In the genomic region with DNA sequence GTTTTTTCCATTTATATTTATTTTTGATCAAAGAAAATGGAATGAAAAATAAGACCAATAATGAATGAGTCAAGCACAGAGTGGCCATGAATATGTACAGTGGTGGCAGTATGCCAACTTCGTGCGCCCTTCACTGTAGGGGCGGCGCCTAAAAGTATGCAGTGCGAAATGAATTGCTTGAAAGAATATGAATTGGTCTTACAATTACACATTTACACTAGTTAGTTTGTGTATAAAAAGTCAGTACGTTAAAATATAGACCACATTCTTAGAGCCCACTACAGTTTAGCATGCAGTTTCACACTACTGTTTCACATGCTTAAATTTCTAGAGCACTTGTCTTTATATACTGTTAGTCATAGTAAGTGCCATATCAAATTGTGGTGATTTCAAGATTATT, we compare ENCODE assay signal across 1 fruit fly cellular context.
TF ChIP-seq lines count a peak whose summit lies in the region.

No protein-coding gene starts in this region.

TF ChIP-seq in whole organism, embryonic, 481 proteins besides CTCF, POLR2A, EP300 and RAD21 (continued from another document and continues in another):
- TF ChIP-seq CG2129 (GFP tag; IDR thresholded peaks at IDR 0.05; lab: Robert Waterston, UW; ENCODE audit: partially characterized antibody) (no peak), CG2889 (GFP tag; IDR thresholded peaks at IDR 0.05; lab: Robert Waterston, UW) (no peak), CG2678 (tag; optimal IDR thresholded peaks at IDR 0.05; lab: Kevin White, UChicago) (no peak), dm (GFP tag; optimal IDR thresholded peaks at IDR 0.05; lab: Kevin White, UChicago) (no peak), Dip3 (GFP tag; optimal IDR thresholded peaks at IDR 0.05; lab: Kevin White, UChicago) (no peak), CG12744 (GFP tag; optimal IDR thresholded peaks at IDR 0.05; lab: Kevin White, UChicago) (no peak), Sox100B (GFP tag; optimal IDR thresholded peaks at IDR 0.05; lab: Kevin White, UChicago) (no peak), Kr (GFP tag; optimal IDR thresholded peaks at IDR 0.05; lab: Kevin White, UChicago) (no peak), E2f2 (GFP tag; IDR thresholded peaks at IDR 0.05; lab: Robert Waterston, UW) (no peak), Fer1 (GFP tag; optimal IDR thresholded peaks at IDR 0.05; lab: Kevin White, UChicago) (no peak), gem (tag; optimal IDR thresholded peaks at IDR 0.05; lab: Kevin White, UChicago) (no peak), gce (GFP tag; IDR thresholded peaks at IDR 0.05; lab: Robert Waterston, UW) (no peak), Elba2 (GFP tag; optimal IDR thresholded peaks at IDR 0.05; lab: Kevin White, UChicago) (no peak), CG8290 (GFP tag; optimal IDR thresholded peaks at IDR 0.05; lab: Kevin White, UChicago) (peak; percentile 54), CG8290 (tag; optimal IDR thresholded peaks at IDR 0.05; lab: Kevin White, UChicago) (peak in 1 of 2 experiments; percentile 61), zfh1 (GFP tag; IDR thresholded peaks at IDR 0.05; lab: Robert Waterston, UW) (no peak), Camta (GFP tag; optimal IDR thresholded peaks at IDR 0.05; lab: Kevin White, UChicago) (no peak), CG6683 (GFP tag; optimal IDR thresholded peaks at IDR 0.05; lab: Kevin White, UChicago) (no peak), CG3726 (GFP tag; IDR thresholded peaks at IDR 0.05; lab: Robert Waterston, UW) (no peak), CG11085 (GFP tag; IDR thresholded peaks at IDR 0.05; lab: Robert Waterston, UW) (no peak), CG11093 (GFP tag; IDR thresholded peaks at IDR 0.05; lab: Robert Waterston, UW) (no peak), danr (GFP tag; IDR thresholded peaks at IDR 0.05; lab: Robert Waterston, UW) (no peak), ems (GFP tag; optimal IDR thresholded peaks at IDR 0.05; lab: Kevin White, UChicago) (no peak), dysf (GFP tag; IDR thresholded peaks at IDR 0.05; lab: Robert Waterston, UW) (no peak), psq (GFP tag; optimal IDR thresholded peaks at IDR 0.05; lab: Kevin White, UChicago) (no peak), Dref (GFP tag; IDR thresholded peaks at IDR 0.05; lab: Robert Waterston, UW) (no peak), Dfd (GFP tag; optimal IDR thresholded peaks at IDR 0.05; lab: Kevin White, UChicago) (no peak), CG17359 (tag; optimal IDR thresholded peaks at IDR 0.05; lab: Kevin White, UChicago) (no peak), CG1529 (GFP tag; optimal IDR thresholded peaks at IDR 0.05; lab: Kevin White, UChicago) (no peak), CG6689 (GFP tag; IDR thresholded peaks at IDR 0.05; lab: Robert Waterston, UW) (no peak), nom (GFP tag; optimal IDR thresholded peaks at IDR 0.05; lab: Kevin White, UChicago) (no peak), BEAF-32 (GFP tag; optimal IDR thresholded peaks at IDR 0.05; lab: Kevin White, UChicago) (no peak), ato (GFP tag; IDR thresholded peaks at IDR 0.05; lab: Robert Waterston, UW; ENCODE audit: partially characterized antibody) (no peak), nau (GFP tag; optimal IDR thresholded peaks at IDR 0.05; lab: Kevin White, UChicago) (no peak), CG1233 (GFP tag; optimal IDR thresholded peaks at IDR 0.05; lab: Kevin White, UChicago) (peak; percentile 3), row (GFP tag; IDR thresholded peaks at IDR 0.05; lab: Robert Waterston, UW) (no peak), fd64A (GFP tag; optimal IDR thresholded peaks at IDR 0.05; lab: Kevin White, UChicago) (no peak), CG6813 (GFP tag; optimal IDR thresholded peaks at IDR 0.05; lab: Kevin White, UChicago) (no peak), scrt (GFP tag; optimal IDR thresholded peaks at IDR 0.05; lab: Kevin White, UChicago) (no peak), CG12659 (GFP tag; optimal IDR thresholded peaks at IDR 0.05; lab: Kevin White, UChicago) (peak; percentile 12), Usf (GFP tag; optimal IDR thresholded peaks at IDR 0.05; lab: Kevin White, UChicago) (no peak), CG15514 (GFP tag; optimal IDR thresholded peaks at IDR 0.05; lab: Kevin White, UChicago) (no peak), HHEX (GFP tag; optimal IDR thresholded peaks at IDR 0.05; lab: Kevin White, UChicago) (no peak), CG2875 (GFP tag; optimal IDR thresholded peaks at IDR 0.05; lab: Kevin White, UChicago) (no peak), CG16813 (GFP tag; IDR thresholded peaks at IDR 0.05; lab: Robert Waterston, UW; ENCODE audit: partially characterized antibody) (peak; percentile 38), sc (optimal IDR thresholded peaks at IDR 0.05; lab: Kevin White, UChicago) (no peak), sc (GFP tag; optimal IDR thresholded peaks at IDR 0.05; lab: Kevin White, UChicago) (no peak), CG5180 (GFP tag; optimal IDR thresholded peaks at IDR 0.05; lab: Kevin White, UChicago) (no peak), zen (tag; optimal IDR thresholded peaks at IDR 0.05; lab: Kevin White, UChicago) (peak; percentile 57), GATAe (GFP tag; conservative IDR thresholded peaks at IDR 0.05; lab: Robert Waterston, UW) (no peak), Gsc (GFP tag; IDR thresholded peaks at IDR 0.05; lab: Robert Waterston, UW) (no peak), grn (GFP tag; optimal IDR thresholded peaks at IDR 0.05; lab: Kevin White, UChicago) (no peak), Doc2 (GFP tag; IDR thresholded peaks at IDR 0.05; lab: Robert Waterston, UW) (no peak), eve (GFP tag; optimal IDR thresholded peaks at IDR 0.05; lab: Kevin White, UChicago) (no peak), ftz-f1 (GFP tag; optimal IDR thresholded peaks at IDR 0.05; lab: Kevin White, UChicago) (peak; percentile 98), CG7556 (GFP tag; optimal IDR thresholded peaks at IDR 0.05; lab: Kevin White, UChicago) (no peak), z (GFP tag; IDR thresholded peaks at IDR 0.05; lab: Robert Waterston, UW) (no peak), CG7372 (GFP tag; IDR thresholded peaks at IDR 0.05; lab: Robert Waterston, UW) (no peak), CG1602 (GFP tag; optimal IDR thresholded peaks at IDR 0.05; lab: Kevin White, UChicago) (no peak), schlank (tag; optimal IDR thresholded peaks at IDR 0.05; lab: Kevin White, UChicago) (no peak), Scr (GFP tag; IDR thresholded peaks at IDR 0.05; lab: Robert Waterston, UW; ENCODE audit: partially characterized antibody) (no peak), CG8359 (GFP tag; optimal IDR thresholded peaks at IDR 0.05; lab: Kevin White, UChicago; ENCODE audit: borderline replicate concordance) (no peak), oc (tag; optimal IDR thresholded peaks at IDR 0.05; lab: Kevin White, UChicago) (no peak), bsh (GFP tag; optimal IDR thresholded peaks at IDR 0.05; lab: Kevin White, UChicago) (no peak), CG4730 (GFP tag; IDR thresholded peaks at IDR 0.05; lab: Robert Waterston, UW) (no peak), toy (GFP tag; IDR thresholded peaks at IDR 0.05; lab: Robert Waterston, UW) (no peak), luna (GFP tag; optimal IDR thresholded peaks at IDR 0.05; lab: Kevin White, UChicago) (no peak), CG9817 (tag; optimal IDR thresholded peaks at IDR 0.05; lab: Kevin White, UChicago) (no peak), cad (GFP tag; optimal IDR thresholded peaks at IDR 0.05; lab: Kevin White, UChicago) (no peak), seq (GFP tag; IDR thresholded peaks at IDR 0.05; lab: Robert Waterston, UW) (no peak), Hmx (GFP tag; optimal IDR thresholded peaks at IDR 0.05; lab: Kevin White, UChicago) (no peak), yki (optimal IDR thresholded peaks at IDR 0.05; lab: Kevin White, UChicago) (no peak), B-H2 (GFP tag; optimal IDR thresholded peaks at IDR 0.05; lab: Kevin White, UChicago) (no peak), CG1603 (tag; optimal IDR thresholded peaks at IDR 0.05; lab: Kevin White, UChicago) (peak; percentile 20), Max (GFP tag; optimal IDR thresholded peaks at IDR 0.05; lab: Kevin White, UChicago) (no peak), wdn (GFP tag; IDR thresholded peaks at IDR 0.05; lab: Robert Waterston, UW) (no peak), lmd (GFP tag; IDR thresholded peaks at IDR 0.05; lab: Robert Waterston, UW) (no peak; the same call in 1 of the 2 replicates), knrl (GFP tag; IDR thresholded peaks at IDR 0.05; lab: Robert Waterston, UW; ENCODE audit: partially characterized antibody) (peak; percentile 45), Nf-YA (GFP tag; IDR thresholded peaks at IDR 0.05; lab: Robert Waterston, UW) (no peak), caup (GFP tag; optimal IDR thresholded peaks at IDR 0.05; lab: Kevin White, UChicago; ENCODE audit: severe bottlenecking) (no peak), Lpt (GFP tag; optimal IDR thresholded peaks at IDR 0.05; lab: Kevin White, UChicago) (no peak), CG10321 (GFP tag; IDR thresholded peaks at IDR 0.05; lab: Robert Waterston, UW) (no peak), chif (GFP tag; optimal IDR thresholded peaks at IDR 0.05; lab: Kevin White, UChicago) (peak in 1 of 2 experiments; percentile 5), peb (GFP tag; IDR thresholded peaks at IDR 0.05; lab: Robert Waterston, UW) (no peak), CG3163 (GFP tag; optimal IDR thresholded peaks at IDR 0.05; lab: Kevin White, UChicago) (peak; percentile 34), mld (GFP tag; IDR thresholded peaks at IDR 0.05; lab: Robert Waterston, UW; ENCODE audit: partially characterized antibody) (no peak), CG10462 (GFP tag; optimal IDR thresholded peaks at IDR 0.05; lab: Kevin White, UChicago) (no peak), run (tag; optimal IDR thresholded peaks at IDR 0.05; lab: Kevin White, UChicago) (no peak), unc-4 (GFP tag; IDR thresholded peaks at IDR 0.05; lab: Robert Waterston, UW; ENCODE audit: partially characterized antibody) (no peak), CG4424 (GFP tag; optimal IDR thresholded peaks at IDR 0.05; lab: Kevin White, UChicago) (peak; percentile 32), H2.0 (GFP tag; IDR thresholded peaks at IDR 0.05; lab: Robert Waterston, UW) (no peak), otp (GFP tag; IDR thresholded peaks at IDR 0.05; lab: Robert Waterston, UW) (0 out of 3 replicates have a peak, but pooled peaks have one; percentile 5), ranshi (GFP tag; IDR thresholded peaks at IDR 0.05; lab: Robert Waterston, UW) (no peak), pnt (GFP tag; optimal IDR thresholded peaks at IDR 0.05; lab: Kevin White, UChicago) (peak; percentile 47), Deaf1 (tag; optimal IDR thresholded peaks at IDR 0.05; lab: Kevin White, UChicago) (no peak), Ets65A (GFP tag; lab: Kevin White, UChicago) (peak; percentile 73), Hr78 (GFP tag; optimal IDR thresholded peaks at IDR 0.05; lab: Kevin White, UChicago) (no peak), disco-r (GFP tag; optimal IDR thresholded peaks at IDR 0.05; lab: Kevin White, UChicago) (no peak), CG4328 (GFP tag; optimal IDR thresholded peaks at IDR 0.05; lab: Kevin White, UChicago) (no peak), CG14667 (GFP tag; IDR thresholded peaks at IDR 0.05; lab: Robert Waterston, UW) (no peak), Vsx1 (GFP tag; optimal IDR thresholded peaks at IDR 0.05; lab: Kevin White, UChicago) (no peak), zen2 (GFP tag; IDR thresholded peaks at IDR 0.05; lab: Robert Waterston, UW; ENCODE audit: partially characterized antibody) (no peak), kah (GFP tag; optimal IDR thresholded peaks at IDR 0.05; lab: Kevin White, UChicago) (no peak), ssp (GFP tag; IDR thresholded peaks at IDR 0.05; lab: Robert Waterston, UW) (no peak), CG6175 (GFP tag; IDR thresholded peaks at IDR 0.05; lab: Robert Waterston, UW) (no peak), CG8388 (GFP tag; optimal IDR thresholded peaks at IDR 0.05; lab: Kevin White, UChicago) (no peak), dan (GFP tag; IDR thresholded peaks at IDR 0.05; lab: Robert Waterston, UW) (no peak), chinmo (GFP tag; IDR thresholded peaks at IDR 0.05; lab: Robert Waterston, UW; ENCODE audit: partially characterized antibody) (no peak), CoRest (tag; optimal IDR thresholded peaks at IDR 0.05; lab: Kevin White, UChicago) (peak; percentile 3), ken (GFP tag; IDR thresholded peaks at IDR 0.05; lab: Robert Waterston, UW) (peak; percentile 36; the same call in 1 of the 3 replicates), vvl (GFP tag; IDR thresholded peaks at IDR 0.05; lab: Robert Waterston, UW) (peak; percentile 57; the same call in 1 of the 2 replicates), phol (tag; optimal IDR thresholded peaks at IDR 0.05; lab: Kevin White, UChicago) (peak; percentile 20), fd102C (GFP tag; optimal IDR thresholded peaks at IDR 0.05; lab: Kevin White, UChicago) (no peak), Atf-2 (GFP tag; optimal IDR thresholded peaks at IDR 0.05; lab: Kevin White, UChicago) (no peak), Hey (tag; optimal IDR thresholded peaks at IDR 0.05; lab: Kevin White, UChicago) (no peak), pho (GFP tag; optimal IDR thresholded peaks at IDR 0.05; lab: Kevin White, UChicago) (peak; percentile 12), CG42726 (GFP tag; IDR thresholded peaks at IDR 0.05; lab: Robert Waterston, UW; ENCODE audit: partially characterized antibody) (peak; percentile 43; the same call in 1 of the 2 replicates), CG15073 (GFP tag; optimal IDR thresholded peaks at IDR 0.05; lab: Kevin White, UChicago) (peak; percentile 100), CG18011 (GFP tag; optimal IDR thresholded peaks at IDR 0.05; lab: Kevin White, UChicago) (no peak), CG9797 (GFP tag; optimal IDR thresholded peaks at IDR 0.05; lab: Kevin White, UChicago) (no peak), salm (tag; optimal IDR thresholded peaks at IDR 0.05; lab: Kevin White, UChicago) (no peak), NfI (GFP tag; optimal IDR thresholded peaks at IDR 0.05; lab: Kevin White, UChicago) (no peak), CG18599 (GFP tag; optimal IDR thresholded peaks at IDR 0.05; lab: Kevin White, UChicago) (no peak), ro (GFP tag; IDR thresholded peaks at IDR 0.05; lab: Robert Waterston, UW) (no peak), CG13424 (tag; optimal IDR thresholded peaks at IDR 0.05; lab: Kevin White, UChicago) (no peak), C15 (GFP tag; IDR thresholded peaks at IDR 0.05; lab: Robert Waterston, UW) (no peak), Asciz (GFP tag; optimal IDR thresholded peaks at IDR 0.05; lab: Kevin White, UChicago) (no peak), CG16815 (GFP tag; optimal IDR thresholded peaks at IDR 0.05; lab: Kevin White, UChicago) (no peak), Tbp (GFP tag; optimal IDR thresholded peaks at IDR 0.05; lab: Kevin White, UChicago) (no peak), Myb (GFP tag; optimal IDR thresholded peaks at IDR 0.05; lab: Kevin White, UChicago) (no peak), Ssrp (tag; optimal IDR thresholded peaks at IDR 0.05; lab: Kevin White, UChicago) (no peak), Sry-β (GFP tag; optimal IDR thresholded peaks at IDR 0.05; lab: Kevin White, UChicago) (no peak), sima (GFP tag; optimal IDR thresholded peaks at IDR 0.05; lab: Kevin White, UChicago) (no peak)
